Fruit fly (Drosophila melanogaster): ENCODE measurements around the gene CG31321.

DNA sequence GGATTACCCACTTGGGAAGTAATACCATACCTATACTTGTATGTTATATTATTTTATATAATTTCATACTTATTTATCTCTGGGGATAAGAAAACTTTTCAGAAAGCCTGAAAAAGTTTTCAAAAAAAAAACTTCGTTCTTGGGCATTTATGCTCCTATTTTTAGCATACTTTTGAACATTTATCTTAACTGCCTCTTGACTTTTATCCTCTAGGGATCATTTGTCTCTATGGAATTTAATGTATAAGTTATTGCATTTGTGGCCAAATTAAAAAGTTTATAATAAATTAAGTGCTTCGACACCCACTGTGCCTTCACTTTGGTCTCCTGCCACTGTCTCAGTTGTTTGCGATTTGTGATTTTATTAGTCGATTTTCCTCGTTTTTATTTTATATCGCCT, 29.8 kb upstream of the CG31321 start:
- TF ChIP-seq psq (GFP tag; optimal IDR thresholded peaks at IDR 0.05) (no peak), GATAd (GFP tag; optimal IDR thresholded peaks at IDR 0.05) (no peak), lola (GFP tag; optimal IDR thresholded peaks at IDR 0.05) (no peak)

All from whole organism, wandering third instar larva.